Fruit fly (Drosophila melanogaster): ENCODE results near the gene CG13720.

DNA sequence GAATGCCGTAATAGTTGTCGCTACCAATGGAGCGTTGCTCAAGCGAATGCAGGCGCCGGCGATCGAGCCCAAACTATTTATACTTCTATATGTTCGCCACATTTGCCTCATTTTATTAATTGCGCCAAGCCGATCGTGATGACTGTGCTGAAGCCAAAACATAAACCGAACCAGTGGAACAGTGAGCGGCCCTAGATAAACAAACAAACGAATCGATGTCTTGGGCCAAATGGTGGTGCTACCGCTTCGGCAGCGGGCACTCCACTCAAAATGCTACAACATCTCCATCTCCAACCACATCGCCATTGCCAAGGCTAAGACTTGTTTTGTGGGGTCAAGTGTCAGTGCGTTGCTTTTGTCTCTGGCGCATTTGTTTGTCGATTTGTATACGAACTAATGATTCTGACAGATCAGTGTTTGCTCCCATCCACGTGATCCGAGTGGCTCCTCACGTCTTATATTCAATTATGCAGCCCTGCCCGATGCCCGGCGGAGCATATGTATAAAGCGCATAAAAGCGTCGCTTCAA, 36.5 kb downstream of the CG13720 start, which contains the start of gene CG15024:
- no peak for TF ChIP-seq h (GFP tag; optimal IDR thresholded peaks at IDR 0.05)
- TF ChIP-seq Abd-B (GFP tag; optimal IDR thresholded peaks at IDR 0.05): no peak
- TF ChIP-seq psq (GFP tag; optimal IDR thresholded peaks at IDR 0.05): no peak
- TF ChIP-seq pan (optimal IDR thresholded peaks at IDR 0.05): no peak
- no peak for TF ChIP-seq ey (GFP tag; optimal IDR thresholded peaks at IDR 0.05)
- no peak for TF ChIP-seq tai (GFP tag; optimal IDR thresholded peaks at IDR 0.05)
- TF ChIP-seq Dif (GFP tag; optimal IDR thresholded peaks at IDR 0.05; ENCODE audit: partially characterized antibody): no peak
- no peak for TF ChIP-seq N (GFP tag; optimal IDR thresholded peaks at IDR 0.05)
- no peak for TF ChIP-seq br (GFP tag; optimal IDR thresholded peaks at IDR 0.05)
- no peak for TF ChIP-seq usp (GFP tag; optimal IDR thresholded peaks at IDR 0.05)
- TF ChIP-seq foxo (GFP tag; optimal IDR thresholded peaks at IDR 0.05): no peak
- no peak for TF ChIP-seq CG32264 (GFP tag; optimal IDR thresholded peaks at IDR 0.05)
- no peak for TF ChIP-seq sage (GFP tag; optimal IDR thresholded peaks at IDR 0.05)
- no peak for TF ChIP-seq Dfd (GFP tag; optimal IDR thresholded peaks at IDR 0.05)
